Worm (Caenorhabditis elegans) whole organism, young adult: ENCODE data around the gene eftu-2.
A peak's percentile ranks its signal among the peaks of the same experiment; 100 is the strongest.

Source experiments
- F10E7.11 ChIP-seq: sonication (generic microtip); optimal IDR thresholded peaks from 2 replicates; lab custom pipeline; 2017; ENCODE audit warnings: mild to moderate bottlenecking, missing genetic modification characterization, moderate library complexity, missing compliant biosample characterization
- F33H1.4 ChIP-seq: fragments of 200-800 bp; sonication (Bioruptor generic); IDR thresholded peaks from 2 replicates; pipeline ENCODE4 v1.3.6; 2022; ENCODE audit warnings: missing genetic modification reagents, missing genetic modification characterization, missing compliant biosample characterization
- T26A5.8 ChIP-seq: sonication (generic microtip); optimal IDR thresholded peaks from 2 replicates; lab custom pipeline; 2016; ENCODE audit warnings: missing genetic modification characterization, missing compliant biosample characterization
- Y53G8AR.9 ChIP-seq: fragments of 200-800 bp; sonication (Bioruptor generic); conservative IDR thresholded peaks from 2 replicates; pipeline ENCODE4 v1.3.6; 2022; ENCODE audit warnings: missing genetic modification reagents, missing genetic modification characterization, missing compliant biosample characterization
- Y67H2A.10 ChIP-seq: fragments of 200-800 bp; sonication (Bioruptor generic); conservative IDR thresholded peaks from 2 replicates; pipeline ENCODE4 v1.3.6; 2022; ENCODE audit warnings: missing genetic modification reagents, missing genetic modification characterization, missing compliant biosample characterization
- Y79H2A.3 ChIP-seq: fragments of 200-800 bp; sonication (Bioruptor generic); conservative IDR thresholded peaks from 2 replicates; pipeline ENCODE4 v1.3.6; 2022; ENCODE audit warnings: missing genetic modification reagents, missing genetic modification characterization, missing compliant biosample characterization
- Y95B8A.8 ChIP-seq: fragments of 200-800 bp; sonication (Bioruptor generic); IDR thresholded peaks from 2 replicates; pipeline ENCODE4 v1.3.6; 2022; ENCODE audit warnings: missing genetic modification reagents, missing genetic modification characterization, missing compliant biosample characterization
- atf-7 ChIP-seq: sonication (generic microtip); optimal IDR thresholded peaks from 2 replicates; lab custom pipeline; 2017; ENCODE audit warnings: mild to moderate bottlenecking, missing genetic modification characterization, missing compliant biosample characterization
- ceh-27 ChIP-seq: fragments of 200-800 bp; sonication (Bioruptor generic); optimal IDR thresholded peaks from 2 replicates; lab custom pipeline; 2018; ENCODE audit warnings: mild to moderate bottlenecking, missing genetic modification characterization, moderate library complexity, missing compliant biosample characterization
- ceh-58 ChIP-seq: fragments of 200-800 bp; sonication (Bioruptor generic); IDR thresholded peaks from 2 replicates; pipeline ENCODE4 v1.3.6; 2022; ENCODE audit warnings: missing genetic modification characterization, missing compliant biosample characterization
- ceh-79 ChIP-seq: sonication (generic microtip); optimal IDR thresholded peaks from 2 replicates; lab custom pipeline; 2017; ENCODE audit warnings: mild to moderate bottlenecking, missing genetic modification characterization, missing compliant biosample characterization
- ceh-91 ChIP-seq: fragments of 200-800 bp; sonication (Bioruptor generic); IDR thresholded peaks from 2 replicates; pipeline ENCODE4 v1.3.6; 2022; ENCODE audit warnings: missing genetic modification reagents, missing genetic modification characterization, missing compliant biosample characterization
- dox-1 ChIP-seq: fragments of 200-800 bp; sonication (Bioruptor generic); IDR thresholded peaks from 2 replicates; pipeline ENCODE4 v1.3.6; 2022; ENCODE audit warnings: missing genetic modification reagents, missing genetic modification characterization, missing compliant biosample characterization
- efl-1 ChIP-seq: fragments of 150-350 bp; optimal IDR thresholded peaks from 2 replicates; lab custom pipeline; 2014; ENCODE audit warnings: missing biosample characterization, missing genetic modification reagents, missing genetic modification characterization
- ets-4 ChIP-seq: fragments of 200-800 bp; sonication (Bioruptor generic); optimal IDR thresholded peaks from 2 replicates; lab custom pipeline; 2018; ENCODE audit warnings: mild to moderate bottlenecking, missing genetic modification characterization, missing compliant biosample characterization
- gei-17 ChIP-seq: fragments of 200-800 bp; sonication (Bioruptor generic); optimal IDR thresholded peaks from 2 replicates; lab custom pipeline; 2018; ENCODE audit warnings: mild to moderate bottlenecking, missing genetic modification characterization, missing compliant biosample characterization
- hlh-12 ChIP-seq: sonication (generic microtip); optimal IDR thresholded peaks from 2 replicates; lab custom pipeline; 2016; ENCODE audit warnings: missing genetic modification characterization, missing compliant biosample characterization
- hmg-1.2 ChIP-seq: fragments of 200-800 bp; sonication (Bioruptor generic); IDR thresholded peaks from 2 replicates; pipeline ENCODE4 v1.3.6; 2022; ENCODE audit warnings: missing genetic modification reagents, missing genetic modification characterization, missing compliant biosample characterization
- lag-1 ChIP-seq: fragments of 200-800 bp; sonication (Bioruptor generic); IDR thresholded peaks from 2 replicates; pipeline ENCODE4 v1.3.6; 2022; ENCODE audit warnings: missing genetic modification reagents, missing genetic modification characterization, missing compliant biosample characterization
- let-607 ChIP-seq, 2 experiments: fragments of 200-800 bp in 1 of 2; sonication (Bioruptor generic) in 1 of 2; sonication (generic microtip) in 1 of 2; optimal IDR thresholded peaks; 2 replicates each; lab custom pipeline; 2016 to 2018; ENCODE audit warnings: mild to moderate bottlenecking in 2 of 2, missing compliant biosample characterization in 2 of 2, missing genetic modification characterization in 2 of 2, moderate library complexity in 2 of 2, missing genotype in 1 of 2
- lin-54 ChIP-seq: fragments of 200-800 bp; sonication (Bioruptor generic); optimal IDR thresholded peaks from 2 replicates; lab custom pipeline; 2018; ENCODE audit warnings: mild to moderate bottlenecking, missing genetic modification characterization, missing compliant biosample characterization
- lsl-1 ChIP-seq: fragments of 200-800 bp; sonication (Bioruptor generic); optimal IDR thresholded peaks from 2 replicates; lab custom pipeline; 2018; ENCODE audit warnings: mild to moderate bottlenecking, missing genetic modification characterization, moderate library complexity, missing compliant biosample characterization
- madf-10 ChIP-seq: sonication (generic microtip); optimal IDR thresholded peaks from 2 replicates; lab custom pipeline; 2016; ENCODE audit warnings: mild to moderate bottlenecking, missing genetic modification characterization, missing compliant biosample characterization
- madf-6 ChIP-seq: fragments of 200-800 bp; sonication (Bioruptor generic); IDR thresholded peaks from 2 replicates; pipeline ENCODE4 v1.3.6; 2022; ENCODE audit warnings: missing genetic modification reagents, missing genetic modification characterization, missing compliant biosample characterization
- madf-8 ChIP-seq: fragments of 200-800 bp; sonication (Bioruptor generic); conservative IDR thresholded peaks from 2 replicates; pipeline ENCODE4 v1.3.6; 2022; ENCODE audit warnings: missing genetic modification reagents, missing genetic modification characterization, missing compliant biosample characterization
- mcd-1 ChIP-seq: fragments of 200-800 bp; sonication (Bioruptor generic); IDR thresholded peaks from 2 replicates; pipeline ENCODE4 v1.3.6; 2022; ENCODE audit warnings: missing genetic modification reagents, missing genetic modification characterization, missing compliant biosample characterization
- mxl-1 ChIP-seq: sonication (generic microtip); optimal IDR thresholded peaks from 2 replicates; lab custom pipeline; 2016; ENCODE audit warnings: missing genetic modification characterization, missing compliant biosample characterization
- nfya-1 ChIP-seq: sonication (generic microtip); optimal IDR thresholded peaks from 2 replicates; lab custom pipeline; 2017; ENCODE audit warnings: antibody characterized with exemption, missing compliant biosample characterization, missing genetic modification characterization, borderline replicate concordance; ENCODE audit not compliant: insufficient read depth
- nhr-120 ChIP-seq: fragments of 200-800 bp; sonication (Bioruptor generic); IDR thresholded peaks from 2 replicates; pipeline ENCODE4 v1.3.6; 2022; ENCODE audit warnings: missing genetic modification characterization, missing compliant biosample characterization
- nhr-179 ChIP-seq: sonication (generic microtip); optimal IDR thresholded peaks from 2 replicates; lab custom pipeline; 2016; ENCODE audit warnings: mild to moderate bottlenecking, missing genetic modification characterization, missing compliant biosample characterization
- nhr-27 ChIP-seq: fragments of 200-800 bp; sonication (Bioruptor generic); optimal IDR thresholded peaks from 2 replicates; lab custom pipeline; 2018; ENCODE audit warnings: mild to moderate bottlenecking, missing genetic modification characterization, moderate library complexity, missing compliant biosample characterization
- nhr-80 ChIP-seq: sonication (generic microtip); optimal IDR thresholded peaks from 2 replicates; lab custom pipeline; 2016; ENCODE audit warnings: missing genetic modification characterization, missing compliant biosample characterization
- repo-1 ChIP-seq: sonication (generic microtip); optimal IDR thresholded peaks from 2 replicates; lab custom pipeline; 2017; ENCODE audit warnings: mild to moderate bottlenecking, missing genetic modification characterization, missing compliant biosample characterization
- snpc-1.3 ChIP-seq: sonication (generic microtip); optimal IDR thresholded peaks from 2 replicates; lab custom pipeline; 2017; ENCODE audit warnings: missing genetic modification characterization, mild to moderate bottlenecking, missing compliant biosample characterization, antibody characterized with exemption, moderate library complexity, missing genotype, missing genetic modification reagents; ENCODE audit not compliant: insufficient read depth
- snpc-3.4 ChIP-seq: sonication (generic microtip); optimal IDR thresholded peaks from 2 replicates; lab custom pipeline; 2017; ENCODE audit warnings: missing genetic modification characterization, mild to moderate bottlenecking, missing compliant biosample characterization, antibody characterized with exemption, moderate library complexity, missing genotype, missing genetic modification reagents
- sptf-2 ChIP-seq: fragments of 200-800 bp; sonication (Bioruptor generic); optimal IDR thresholded peaks from 2 replicates; lab custom pipeline; 2018; ENCODE audit warnings: mild to moderate bottlenecking, missing genetic modification characterization, missing compliant biosample characterization
- xnd-1 ChIP-seq: sonication (generic microtip); optimal IDR thresholded peaks from 2 replicates; lab custom pipeline; 2016; ENCODE audit warnings: missing genotype, missing genetic modification reagents, missing genetic modification characterization, missing compliant biosample characterization
- zfh-2 ChIP-seq: fragments of 200-800 bp; sonication (Bioruptor generic); conservative IDR thresholded peaks from 2 replicates; pipeline ENCODE4 v1.3.6; 2022; ENCODE audit warnings: missing genetic modification reagents, missing genetic modification characterization, missing compliant biosample characterization
- ztf-22 ChIP-seq: fragments of 200-800 bp; sonication (Bioruptor generic); optimal IDR thresholded peaks from 2 replicates; lab custom pipeline; 2018; ENCODE audit warnings: mild to moderate bottlenecking, missing genetic modification characterization, moderate library complexity, missing compliant biosample characterization
- ztf-25 ChIP-seq: fragments of 200-800 bp; sonication (Bioruptor generic); IDR thresholded peaks from 2 replicates; pipeline ENCODE4 v1.3.6; 2022; ENCODE audit warnings: missing genetic modification reagents, missing genetic modification characterization, missing compliant biosample characterization
- ztf-26 ChIP-seq: sonication (generic microtip); optimal IDR thresholded peaks from 2 replicates; lab custom pipeline; 2017; ENCODE audit warnings: missing genetic modification characterization, missing compliant biosample characterization
- ztf-3 ChIP-seq: fragments of 200-800 bp; sonication (Bioruptor generic); optimal IDR thresholded peaks from 2 replicates; lab custom pipeline; 2018; ENCODE audit warnings: mild to moderate bottlenecking, missing genetic modification characterization, missing compliant biosample characterization

Gene eftu-2

ce11 chrIII:5985340-5985739 is 24.0 kb upstream of the eftu-2 start, which contains the start of gene T04C9.3:
T04C9.3 (plus strand) TSS chrIII:5985640.
- TF ChIP-seq T26A5.8 (no peak), F33H1.4 (GFP tag; lab: Robert Waterston, UW) (no peak), Y95B8A.8 (GFP tag; lab: Robert Waterston, UW) (no peak), ets-4 (GFP tag; lab: Kevin White, UChicago) (no peak), gei-17 (GFP tag; lab: Kevin White, UChicago) (no peak)

ce11 chrIII:5988010-5988409 is 21.4 kb upstream of the eftu-2 start:
- TF ChIP-seq ztf-25 (no peak), sptf-2 (GFP tag; lab: Kevin White, UChicago) (no peak), snpc-3.4 (tag; lab: Kevin White, UChicago) (no peak)
- TF ChIP-seq, all 124 proteins: peak for 0

ce11 chrIII:5988461-5988860 is 20.9 kb upstream of the eftu-2 start:
- TF ChIP-seq ceh-91 (GFP tag; lab: Robert Waterston, UW), result peak; percentile 71
- no peak for TF ChIP-seq nhr-179 (tag; lab: Kevin White, UChicago)
- peak; percentile 73 for TF ChIP-seq madf-8 (GFP tag; lab: Robert Waterston, UW)
- TF ChIP-seq ztf-3 (GFP tag; lab: Kevin White, UChicago), result no peak
- TF ChIP-seq snpc-1.3 (tag; lab: Kevin White, UChicago), result peak; percentile 42
- TF ChIP-seq F33H1.4 (GFP tag; lab: Robert Waterston, UW), result peak; percentile 92
- TF ChIP-seq lsl-1 (GFP tag; lab: Kevin White, UChicago), result peak; percentile 94
- peak; percentile 87 for TF ChIP-seq xnd-1
- TF ChIP-seq snpc-3.4 (tag; lab: Kevin White, UChicago), result peak; percentile 61
- peak; percentile 92 for TF ChIP-seq madf-6
- TF ChIP-seq ztf-26, result no peak

ce11 chrIII:5988991-5989726 is 20.2 kb upstream of the eftu-2 start:
- TF ChIP-seq ceh-58 (no peak), ceh-27 (GFP tag; lab: Kevin White, UChicago) (no peak), lin-54 (peak; percentile 12), nhr-120 (no peak), let-607 (tag; optimal IDR thresholded peaks at IDR 0.05; lab: Kevin White, UChicago) (no peak), ztf-22 (no peak), Y79H2A.3 (no peak), mcd-1 (GFP tag; lab: Robert Waterston, UW) (no peak), hmg-1.2 (0 out of 2 replicates have a peak, but pooled peaks have one; percentile 6), Y53G8AR.9 (no peak), atf-7 (no peak), sptf-2 (GFP tag; lab: Kevin White, UChicago) (no peak), repo-1 (no peak), Y67H2A.10 (GFP tag; lab: Robert Waterston, UW) (no peak), lag-1 (no peak), zfh-2 (GFP tag; lab: Robert Waterston, UW) (peak; percentile 58; the same call in 1 of the 2 replicates), dox-1 (peak; percentile 36; the same call in 1 of the 2 replicates), madf-10 (no peak), nhr-179 (tag; lab: Kevin White, UChicago) (no peak), mxl-1 (tag; lab: Kevin White, UChicago) (no peak), nfya-1 (tag; lab: Kevin White, UChicago) (no peak), ceh-79 (tag; lab: Kevin White, UChicago) (no peak), nhr-80 (tag; lab: Kevin White, UChicago) (peak; percentile 74), nhr-27 (no peak), F10E7.11 (tag; lab: Kevin White, UChicago) (no peak), efl-1 (GFP tag; lab: Kevin White, UChicago) (no peak), hlh-12 (no peak)
